Worm (Caenorhabditis elegans) whole organism, late embryonic: ENCODE data around the gene T22C8.4.

Experiments
- K02D7.2 ChIP-seq: sonication (generic microtip); optimal IDR thresholded peaks from 2 replicates; lab custom pipeline; 2017; ENCODE audit warnings: mild to moderate bottlenecking, missing genetic modification characterization, missing compliant biosample characterization
- fkh-10 ChIP-seq: fragments of 150-350 bp; optimal IDR thresholded peaks from 2 replicates; lab custom pipeline; 2014; ENCODE audit warnings: missing biosample characterization, missing genetic modification reagents, missing genetic modification characterization
- fkh-6 ChIP-seq: sonication (generic microtip); optimal IDR thresholded peaks from 2 replicates; lab custom pipeline; 2016; ENCODE audit warnings: missing genetic modification characterization, missing compliant biosample characterization
- lim-6 ChIP-seq: sonication (generic microtip); optimal IDR thresholded peaks from 2 replicates; lab custom pipeline; 2016; ENCODE audit warnings: missing genetic modification characterization, missing compliant biosample characterization
- madf-2 ChIP-seq: sonication (generic microtip); optimal IDR thresholded peaks from 2 replicates; lab custom pipeline; 2017; ENCODE audit warnings: missing genetic modification characterization, missing compliant biosample characterization
- pha-4 ChIP-seq: fragments of 150-350 bp; optimal IDR thresholded peaks from 2 replicates; lab custom pipeline; 2018; ENCODE audit warnings: missing biosample characterization, missing genetic modification reagents, missing genetic modification characterization
- sox-4 ChIP-seq: sonication (generic microtip); optimal IDR thresholded peaks from 2 replicates; lab custom pipeline; 2017; ENCODE audit warnings: mild to moderate bottlenecking, missing genetic modification characterization, inconsistent platforms, missing compliant biosample characterization
- unc-86 ChIP-seq: sonication (generic microtip); optimal IDR thresholded peaks from 2 replicates; lab custom pipeline; 2016; ENCODE audit warnings: missing genetic modification characterization, missing compliant biosample characterization

DNA sequence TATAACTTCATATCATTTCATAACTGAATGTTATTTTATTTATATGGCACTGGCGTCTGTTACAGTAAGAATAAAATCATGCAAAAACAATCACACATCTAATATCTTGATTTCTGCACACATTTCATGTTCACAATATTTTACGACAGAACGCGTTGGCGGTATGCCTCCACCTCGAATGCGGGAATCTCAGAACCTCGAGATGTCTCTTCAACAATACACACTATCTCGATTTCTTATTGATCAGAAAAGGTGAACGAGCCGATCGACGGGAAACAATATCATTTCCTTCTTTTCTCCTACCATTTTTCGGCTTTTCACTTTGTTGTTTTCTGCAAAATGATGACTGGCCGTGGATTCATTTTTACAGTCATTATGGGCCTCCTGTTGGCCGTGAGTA lies 15.6 kb downstream of the T22C8.4 start, which contains the start of gene F28C6.10:
- TF ChIP-seq fkh-10 = no peak
- no peak for TF ChIP-seq sox-4
- TF ChIP-seq madf-2 (tag; lab: Kevin White, UChicago) = no peak
- no peak for TF ChIP-seq lim-6 (tag; lab: Kevin White, UChicago)
- TF ChIP-seq unc-86 (tag; lab: Kevin White, UChicago) = no peak
- TF ChIP-seq fkh-6 (tag; lab: Kevin White, UChicago) = no peak
- TF ChIP-seq K02D7.2 (tag; lab: Kevin White, UChicago) = no peak
- no peak for TF ChIP-seq pha-4
